Worm (Caenorhabditis elegans): Measurements from ENCODE around the gene wrk-1.
A peak's percentile ranks its signal among the peaks of the same experiment; 100 is the strongest.

The wrk-1 gene

DNA sequence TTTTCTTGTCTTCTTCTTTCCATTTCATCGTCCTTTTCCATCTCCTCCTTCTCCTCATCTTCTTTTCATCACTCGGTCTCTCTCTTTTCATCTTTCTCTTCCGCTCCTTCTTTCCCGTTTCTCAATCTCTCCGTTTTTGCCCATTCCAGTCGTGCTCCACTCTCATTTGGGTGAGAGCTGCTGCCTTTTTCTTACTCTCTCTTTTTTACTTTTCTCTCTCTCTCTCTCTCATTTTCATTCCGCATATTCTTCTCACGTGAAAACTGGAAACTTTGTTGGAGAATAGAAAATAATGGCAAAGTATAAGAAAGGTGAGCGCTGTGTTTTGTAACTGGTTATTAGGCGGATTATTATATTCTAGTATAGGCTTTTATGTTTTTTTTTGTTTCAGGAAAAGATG, 14.1 kb downstream of the wrk-1 start, which contains the start of gene tbc-18 (continued):
- TF ChIP-seq aly-2 (tag; optimal IDR thresholded peaks at IDR 0.05) (no peak), mbf-1 (tag; optimal IDR thresholded peaks at IDR 0.05) (no peak), ztf-1 (GFP tag; conservative IDR thresholded peaks at IDR 0.05) (no peak), nhr-21 (tag; optimal IDR thresholded peaks at IDR 0.05) (peak; percentile 3), crh-2 (tag; optimal IDR thresholded peaks at IDR 0.05) (peak; percentile 79), nhr-129 (tag; optimal IDR thresholded peaks at IDR 0.05) (peak; percentile 52), egl-27 (tag; optimal IDR thresholded peaks at IDR 0.05) (no peak), zag-1 (tag; optimal IDR thresholded peaks at IDR 0.05) (peak; percentile 64), elt-3 (tag; optimal IDR thresholded peaks at IDR 0.05) (no peak), lin-13 (GFP tag; optimal IDR thresholded peaks at IDR 0.05) (no peak)

DNA sequence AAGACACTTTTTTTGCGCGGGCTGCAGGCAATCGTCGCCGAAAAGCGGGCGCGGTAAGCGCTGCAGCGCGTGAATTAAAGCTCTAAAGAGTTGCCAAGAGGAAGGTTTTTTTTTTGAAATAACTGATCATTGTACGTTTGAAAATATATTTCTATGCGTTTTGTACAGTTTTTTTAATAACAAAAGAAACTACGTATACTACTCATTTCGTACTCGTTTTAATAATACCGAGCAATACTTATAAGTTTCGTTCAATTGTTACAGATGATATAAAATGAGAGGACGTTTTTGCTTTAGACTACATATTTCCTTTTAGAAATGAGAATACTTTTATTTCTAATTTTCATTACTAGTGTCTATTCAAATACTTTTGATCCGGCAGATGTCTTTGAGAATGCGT, 20.5 kb downstream of the wrk-1 start, which contains the start of gene nep-15:
TSS of gene nep-15 (plus strand) at position 301 of the 400 bp plus-strand sequence.
- TF ChIP-seq nhr-25 (tag; optimal IDR thresholded peaks at IDR 0.05), result no peak
- no peak for TF ChIP-seq ama-1 (optimal IDR thresholded peaks at IDR 0.05)
- no peak for TF ChIP-seq zag-1 (tag; optimal IDR thresholded peaks at IDR 0.05)
- no peak for TF ChIP-seq R02D3.7 (tag; optimal IDR thresholded peaks at IDR 0.05)
- no peak for TF ChIP-seq ceh-16 (tag; optimal IDR thresholded peaks at IDR 0.05)
- TF ChIP-seq nhr-6 (tag; optimal IDR thresholded peaks at IDR 0.05), result no peak
- TF ChIP-seq nhr-10 (tag; optimal IDR thresholded peaks at IDR 0.05), result no peak

DNA sequence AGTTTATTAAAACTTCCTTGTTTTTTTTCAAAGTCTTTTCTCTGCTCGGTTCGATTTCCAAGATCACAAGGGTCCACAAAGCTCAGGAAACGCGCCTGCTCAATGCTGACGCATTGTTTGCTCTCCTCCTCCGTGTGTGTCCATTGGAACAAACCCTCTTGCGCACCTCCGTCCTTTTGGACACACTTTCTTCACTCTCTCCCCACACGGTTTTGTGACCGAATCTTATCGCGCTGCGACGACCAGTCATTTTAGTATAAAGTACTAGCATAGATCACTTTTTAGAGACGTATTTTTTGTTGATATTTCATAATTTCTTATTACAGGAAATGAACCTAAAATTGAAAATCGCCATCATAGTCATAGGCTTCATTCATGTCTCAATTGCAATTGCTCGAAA, 24.2 kb downstream of the wrk-1 start:
- TF ChIP-seq unc-62 (GFP tag; optimal IDR thresholded peaks at IDR 0.05) (no peak), nhr-6 (tag; optimal IDR thresholded peaks at IDR 0.05) (peak; percentile 36), elt-1 (tag; optimal IDR thresholded peaks at IDR 0.05) (no peak), blmp-1 (tag; optimal IDR thresholded peaks at IDR 0.05; ENCODE audit: insufficient read depth) (no peak), nhr-10 (tag; optimal IDR thresholded peaks at IDR 0.05) (peak; percentile 34), nhr-21 (tag; optimal IDR thresholded peaks at IDR 0.05) (peak; percentile 27), ceh-16 (tag; optimal IDR thresholded peaks at IDR 0.05) (no peak), sem-4 (tag; optimal IDR thresholded peaks at IDR 0.05) (peak; percentile 60), nhr-25 (tag; optimal IDR thresholded peaks at IDR 0.05) (no peak), snpc-4 (tag; optimal IDR thresholded peaks at IDR 0.05) (no peak), nhr-237 (tag; optimal IDR thresholded peaks at IDR 0.05) (no peak), gmeb-1 (tag; optimal IDR thresholded peaks at IDR 0.05) (peak; percentile 77), ceh-82 (tag; optimal IDR thresholded peaks at IDR 0.05) (peak; percentile 0), unc-55 (GFP tag; optimal IDR thresholded peaks at IDR 0.05) (peak; percentile 88), mbf-1 (tag; optimal IDR thresholded peaks at IDR 0.05) (no peak), nhr-11 (tag; optimal IDR thresholded peaks at IDR 0.05) (no peak), ama-1 (optimal IDR thresholded peaks at IDR 0.05) (no peak), C34F6.9 (tag; optimal IDR thresholded peaks at IDR 0.05) (peak; percentile 80), mab-5 (tag; optimal IDR thresholded peaks at IDR 0.05) (peak; percentile 33), crh-2 (tag; optimal IDR thresholded peaks at IDR 0.05) (peak; percentile 67), sma-9 (GFP tag; optimal IDR thresholded peaks at IDR 0.05) (peak; percentile 84), sma-9 (tag; optimal IDR thresholded peaks at IDR 0.05) (no peak), alr-1 (tag; optimal IDR thresholded peaks at IDR 0.05) (no peak), fos-1 (tag; optimal IDR thresholded peaks at IDR 0.05) (peak; percentile 86), zag-1 (tag; optimal IDR thresholded peaks at IDR 0.05) (peak; percentile 11), peb-1 (tag; optimal IDR thresholded peaks at IDR 0.05) (no peak), ztf-1 (GFP tag; conservative IDR thresholded peaks at IDR 0.05) (no peak), F13H6.1 (tag; optimal IDR thresholded peaks at IDR 0.05) (peak; percentile 85), R02D3.7 (tag; optimal IDR thresholded peaks at IDR 0.05) (no peak), nhr-77 (tag; optimal IDR thresholded peaks at IDR 0.05) (no peak), nhr-23 (tag; optimal IDR thresholded peaks at IDR 0.05) (no peak), mdl-1 (tag; optimal IDR thresholded peaks at IDR 0.05) (peak in 1 of 2 experiments; percentile 19), sma-3 (GFP tag; optimal IDR thresholded peaks at IDR 0.05) (peak; percentile 53), lin-11 (tag; optimal IDR thresholded peaks at IDR 0.05) (peak; percentile 64), skn-1 (tag; optimal IDR thresholded peaks at IDR 0.05) (no peak), lin-13 (GFP tag; optimal IDR thresholded peaks at IDR 0.05) (peak; percentile 74), aly-2 (tag; optimal IDR thresholded peaks at IDR 0.05) (no peak), nhr-129 (tag; optimal IDR thresholded peaks at IDR 0.05) (peak; percentile 80), ztf-4 (tag; optimal IDR thresholded peaks at IDR 0.05) (no peak), lsy-2 (tag; optimal IDR thresholded peaks at IDR 0.05) (peak; percentile 63 to 83), egl-27 (tag; optimal IDR thresholded peaks at IDR 0.05) (peak; percentile 78)
